Worm (Caenorhabditis elegans) whole organism, L2 larva: Measurements from ENCODE around the gene cylc-1.
"Not testable (repeated sequence)": the region's sequence is repeated elsewhere in the genome, so short reads cannot be mapped to it uniquely, and the experiment has no call there.

Experiments
- C34F6.9 ChIP-seq: fragments of 150-350 bp; optimal IDR thresholded peaks from 2 replicates; lab custom pipeline; 2014; ENCODE audit warnings: missing biosample characterization, missing genetic modification characterization
- F13H6.1 ChIP-seq: sonication (generic microtip); optimal IDR thresholded peaks from 2 replicates; lab custom pipeline; 2016; ENCODE audit warnings: missing genetic modification characterization, missing compliant biosample characterization
- R02D3.7 ChIP-seq: fragments of 150-350 bp; optimal IDR thresholded peaks from 2 replicates; lab custom pipeline; 2014; ENCODE audit warnings: missing biosample characterization, missing genetic modification characterization
- alr-1 ChIP-seq: fragments of 150-350 bp; optimal IDR thresholded peaks from 2 replicates; lab custom pipeline; 2014; ENCODE audit warnings: missing biosample characterization, missing genetic modification characterization
- aly-2 ChIP-seq: fragments of 150-350 bp; optimal IDR thresholded peaks from 2 replicates; lab custom pipeline; 2014; ENCODE audit warnings: missing biosample characterization, missing genetic modification characterization
- ama-1 ChIP-seq: fragments of 150-350 bp; optimal IDR thresholded peaks from 2 replicates; lab custom pipeline; 2018; ENCODE audit warnings: inconsistent platforms
- ceh-16 ChIP-seq: fragments of 150-350 bp; optimal IDR thresholded peaks from 2 replicates; lab custom pipeline; 2014; ENCODE audit warnings: missing biosample characterization, missing genetic modification characterization
- ceh-82 ChIP-seq: fragments of 150-350 bp; optimal IDR thresholded peaks from 2 replicates; lab custom pipeline; 2014; ENCODE audit warnings: missing biosample characterization, missing genetic modification characterization
- crh-2 ChIP-seq: sonication (generic microtip); optimal IDR thresholded peaks from 2 replicates; lab custom pipeline; 2017; ENCODE audit warnings: missing biosample characterization, missing genetic modification characterization
- dmd-4 ChIP-seq: sonication (generic microtip); optimal IDR thresholded peaks from 2 replicates; lab custom pipeline; 2017; ENCODE audit warnings: missing biosample characterization, missing genetic modification characterization
- egl-27 ChIP-seq: sonication (generic microtip); optimal IDR thresholded peaks from 3 replicates; lab custom pipeline; 2017; ENCODE audit warnings: missing biosample characterization, missing genetic modification reagents, missing genetic modification characterization
- elt-1 ChIP-seq: fragments of 150-350 bp; optimal IDR thresholded peaks from 2 replicates; lab custom pipeline; 2014; ENCODE audit warnings: missing biosample characterization, missing genetic modification characterization
- elt-3 ChIP-seq: sonication (generic microtip); optimal IDR thresholded peaks from 2 replicates; lab custom pipeline; 2017; ENCODE audit warnings: missing biosample characterization, missing genetic modification characterization
- gmeb-1 ChIP-seq: fragments of 150-350 bp; optimal IDR thresholded peaks from 2 replicates; lab custom pipeline; 2014; ENCODE audit warnings: missing biosample characterization, missing genetic modification characterization
- lin-11 ChIP-seq: fragments of 150-350 bp; sonication (generic microtip); optimal IDR thresholded peaks from 2 replicates; lab custom pipeline; 2014; ENCODE audit warnings: missing biosample characterization, missing genetic modification characterization, inconsistent platforms, mixed read lengths
- lin-13 ChIP-seq: fragments of 150-350 bp; optimal IDR thresholded peaks from 2 replicates; lab custom pipeline; 2014; ENCODE audit warnings: missing biosample characterization, missing genetic modification reagents, missing genetic modification characterization
- mab-5 ChIP-seq: fragments of 150-350 bp; optimal IDR thresholded peaks from 2 replicates; lab custom pipeline; 2014; ENCODE audit warnings: missing biosample characterization, missing genetic modification characterization
- mbf-1 ChIP-seq: sonication (generic microtip); optimal IDR thresholded peaks from 2 replicates; lab custom pipeline; 2017; ENCODE audit warnings: missing biosample characterization, missing genetic modification characterization
- mdl-1 ChIP-seq, 2 experiments: fragments of 150-350 bp in 1 of 2; sonication (generic microtip) in 1 of 2; optimal IDR thresholded peaks; 2 replicates each; lab custom pipeline; 2017; ENCODE audit warnings: missing biosample characterization in 2 of 2, missing genetic modification characterization in 2 of 2
- nhr-10 ChIP-seq: sonication (generic microtip); optimal IDR thresholded peaks from 2 replicates; lab custom pipeline; 2017; ENCODE audit warnings: missing biosample characterization, missing genetic modification characterization
- nhr-11 ChIP-seq: fragments of 150-350 bp; optimal IDR thresholded peaks from 2 replicates; lab custom pipeline; 2014; ENCODE audit warnings: missing biosample characterization, missing genetic modification characterization
- nhr-21 ChIP-seq: fragments of 150-350 bp; optimal IDR thresholded peaks from 2 replicates; lab custom pipeline; 2014; ENCODE audit warnings: missing biosample characterization, missing genetic modification characterization
- nhr-23 ChIP-seq: fragments of 150-350 bp; optimal IDR thresholded peaks from 2 replicates; lab custom pipeline; 2014; ENCODE audit warnings: missing biosample characterization, missing genetic modification reagents, missing genetic modification characterization
- nhr-25 ChIP-seq: fragments of 150-350 bp; sonication (generic microtip); optimal IDR thresholded peaks from 3 replicates; lab custom pipeline; 2014; ENCODE audit warnings: missing biosample characterization, missing genetic modification characterization
- nhr-6 ChIP-seq: fragments of 150-350 bp; optimal IDR thresholded peaks from 2 replicates; lab custom pipeline; 2014; ENCODE audit warnings: missing biosample characterization, missing genetic modification characterization
- sem-4 ChIP-seq: fragments of 150-350 bp; optimal IDR thresholded peaks from 2 replicates; lab custom pipeline; 2014; ENCODE audit warnings: missing biosample characterization, missing genetic modification reagents, missing genetic modification characterization
- skn-1 ChIP-seq: sonication (generic microtip); optimal IDR thresholded peaks from 2 replicates; lab custom pipeline; 2017; ENCODE audit warnings: missing biosample characterization, missing genetic modification characterization
- sma-3 ChIP-seq: sonication (generic microtip); optimal IDR thresholded peaks from 2 replicates; lab custom pipeline; 2016; ENCODE audit warnings: missing genetic modification reagents, missing genetic modification characterization, missing compliant biosample characterization
- sma-9 ChIP-seq, 2 experiments: fragments of 150-350 bp in 1 of 2; sonication (generic microtip) in 1 of 2; optimal IDR thresholded peaks; 2 replicates each; lab custom pipeline; 2014 to 2016; ENCODE audit warnings: missing genetic modification characterization in 2 of 2, mild to moderate bottlenecking in 1 of 2, missing biosample characterization in 1 of 2, missing compliant biosample characterization in 1 of 2, missing genetic modification reagents in 1 of 2, moderate library complexity in 1 of 2
- snpc-4 ChIP-seq: fragments of 150-350 bp; optimal IDR thresholded peaks from 2 replicates; lab custom pipeline; 2014; ENCODE audit warnings: missing biosample characterization, missing genetic modification characterization
- unc-39 ChIP-seq: fragments of 150-350 bp; optimal IDR thresholded peaks from 2 replicates; lab custom pipeline; 2014; ENCODE audit warnings: missing biosample characterization, missing genetic modification characterization
- unc-55 ChIP-seq: fragments of 150-350 bp; sonication (generic microtip); optimal IDR thresholded peaks from 3 replicates; lab custom pipeline; 2014; ENCODE audit warnings: missing biosample characterization, missing genetic modification reagents, missing genetic modification characterization
- unc-62 ChIP-seq: fragments of 150-350 bp; optimal IDR thresholded peaks from 2 replicates; lab custom pipeline; 2014; ENCODE audit warnings: missing biosample characterization, missing genetic modification reagents, missing genetic modification characterization
- ztf-1 ChIP-seq: fragments of 200-800 bp; sonication (Bioruptor generic); conservative IDR thresholded peaks from 2 replicates; pipeline ENCODE4 v1.3.6; 2022; ENCODE audit warnings: missing genetic modification characterization, missing compliant biosample characterization

cylc-1 gene

DNA sequence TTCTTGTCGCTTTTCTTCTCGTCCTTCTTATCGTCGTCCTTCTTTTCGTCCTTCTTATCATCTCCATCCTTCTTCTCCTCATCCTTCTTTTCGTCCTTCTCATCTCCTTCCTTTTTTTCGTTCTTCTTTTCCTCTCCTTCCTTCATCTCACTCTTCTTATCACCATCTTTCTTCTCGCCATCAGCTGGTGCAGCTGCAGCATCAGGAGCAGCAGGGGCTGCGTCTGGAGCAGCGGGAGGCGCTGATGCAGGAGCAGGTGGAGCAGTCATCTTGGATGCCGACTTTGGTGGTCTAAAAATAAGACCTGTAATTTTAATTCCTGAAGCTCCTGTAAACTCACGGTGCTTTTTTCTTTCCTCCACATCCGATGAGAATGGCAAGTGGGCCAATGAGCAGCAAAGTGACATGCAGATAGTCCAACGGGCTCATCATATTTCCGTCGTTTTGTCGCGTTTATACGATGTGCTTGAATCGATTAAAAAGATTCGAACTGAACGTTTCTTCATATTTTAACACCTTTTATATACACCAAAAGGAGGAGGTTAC, at the start of gene cylc-1:
cylc-1 (minus strand) TSS at position 496 of the 546 bp plus-strand sequence.
- not testable (repeated sequence) for TF ChIP-seq snpc-4, crh-2, nhr-11 (tag; lab: Kevin White, UChicago)
- TF ChIP-seq, all 48 proteins: peak for 0; not testable (repeated sequence) for 48

ce11 chrIV:5274123-5274581, 48.6 kb upstream of the cylc-1 start, which contains the start of gene slfl-4:
slfl-4 (plus strand) TSS chrIV:5274531.
- TF ChIP-seq alr-1 (no peak), ama-1 (lab: Kevin White, UChicago) (no peak), unc-62 (GFP tag; lab: Kevin White, UChicago) (no peak), elt-1 (tag; lab: Kevin White, UChicago) (no peak), nhr-6 (no peak), sem-4 (tag; lab: Kevin White, UChicago) (no peak), mab-5 (tag; lab: Kevin White, UChicago) (no peak), skn-1 (tag; lab: Kevin White, UChicago) (no peak), unc-39 (tag; lab: Kevin White, UChicago) (no peak)

ce11 chrIV:5273385-5273784, 47.8 kb upstream of the cylc-1 start:
- TF ChIP-seq mdl-1 (tag; optimal IDR thresholded peaks at IDR 0.05; lab: Kevin White, UChicago): no peak
- TF ChIP-seq gmeb-1: no peak
- no peak for TF ChIP-seq mab-5 (tag; lab: Kevin White, UChicago)
- no peak for TF ChIP-seq sem-4 (tag; lab: Kevin White, UChicago)
- no peak for TF ChIP-seq ztf-1
- TF ChIP-seq ceh-82 (tag; lab: Kevin White, UChicago): no peak
- TF ChIP-seq nhr-23 (tag; lab: Kevin White, UChicago): no peak
- TF ChIP-seq nhr-10 (tag; lab: Kevin White, UChicago): no peak
- no peak for TF ChIP-seq skn-1 (tag; lab: Kevin White, UChicago)
- no peak for TF ChIP-seq lin-11 (tag; lab: Kevin White, UChicago)
- TF ChIP-seq lin-13: no peak
- TF ChIP-seq sma-9 (GFP tag; optimal IDR thresholded peaks at IDR 0.05; lab: Kevin White, UChicago): no peak
- TF ChIP-seq sma-9 (tag; optimal IDR thresholded peaks at IDR 0.05; lab: Kevin White, UChicago): no peak
- no peak for TF ChIP-seq F13H6.1 (tag; lab: Kevin White, UChicago)
- no peak for TF ChIP-seq nhr-21 (tag; lab: Kevin White, UChicago)
- TF ChIP-seq R02D3.7 (tag; lab: Kevin White, UChicago): no peak
- TF ChIP-seq C34F6.9 (tag; lab: Kevin White, UChicago): no peak
- no peak for TF ChIP-seq unc-55 (GFP tag; lab: Kevin White, UChicago)
- no peak for TF ChIP-seq sma-3 (GFP tag; lab: Kevin White, UChicago)

ce11 chrIV:5272518-5272917, 46.9 kb upstream of the cylc-1 start, which contains the start of gene F36H12.3:
F36H12.3 (plus strand) TSS chrIV:5272818.
- TF ChIP-seq aly-2 (tag; lab: Kevin White, UChicago): no peak
- TF ChIP-seq dmd-4 (tag; lab: Kevin White, UChicago): no peak
- no peak for TF ChIP-seq sem-4 (tag; lab: Kevin White, UChicago)
- no peak for TF ChIP-seq ztf-1

DNA sequence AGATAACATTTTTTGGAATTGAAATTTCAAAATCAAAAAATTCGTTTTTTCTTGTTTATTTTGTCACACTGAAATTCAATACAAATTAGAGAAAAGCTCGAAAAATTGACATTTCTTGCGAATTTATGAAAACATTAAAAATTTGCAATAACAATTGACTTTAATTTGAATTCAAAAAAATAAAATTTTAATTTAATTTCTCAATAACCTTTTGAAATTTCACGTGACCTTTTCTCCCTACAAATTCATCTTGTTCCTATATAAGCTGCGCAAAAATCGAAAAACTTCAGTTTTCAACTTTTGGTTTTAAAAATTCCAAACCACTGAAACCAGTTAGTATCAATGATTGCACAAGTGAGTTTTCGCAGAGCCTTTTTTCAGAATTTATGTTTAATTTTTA, 43.2 kb upstream of the cylc-1 start, which contains the start of gene F36H12.4:
F36H12.4 (plus strand) TSS at position 301 of the 400 bp plus-strand sequence.
- TF ChIP-seq gmeb-1 (no peak), elt-3 (tag; lab: Kevin White, UChicago) (no peak), sma-9 (GFP tag; optimal IDR thresholded peaks at IDR 0.05; lab: Kevin White, UChicago) (no peak), sma-9 (tag; optimal IDR thresholded peaks at IDR 0.05; lab: Kevin White, UChicago) (no peak), C34F6.9 (tag; lab: Kevin White, UChicago) (no peak), egl-27 (no peak), lin-13 (no peak), sem-4 (tag; lab: Kevin White, UChicago) (no peak), ceh-16 (tag; lab: Kevin White, UChicago) (no peak), alr-1 (no peak), mbf-1 (tag; lab: Kevin White, UChicago) (no peak), ztf-1 (no peak), nhr-25 (no peak), R02D3.7 (tag; lab: Kevin White, UChicago) (no peak), nhr-11 (tag; lab: Kevin White, UChicago) (no peak), mab-5 (tag; lab: Kevin White, UChicago) (no peak), nhr-6 (no peak), unc-39 (tag; lab: Kevin White, UChicago) (no peak), skn-1 (tag; lab: Kevin White, UChicago) (no peak), ceh-82 (tag; lab: Kevin White, UChicago) (no peak)
- TF ChIP-seq, all 48 proteins: peak for 0
